Fruit fly (Drosophila melanogaster) whole organism, embryonic: ENCODE data around the gene Decay.

Experiments
- CG10267 ChIP-seq: fragments of 200-800 bp; sonication (Bioruptor generic); optimal IDR thresholded peaks from 2 replicates; lab custom pipeline; 2018; ENCODE audit warnings: missing biosample characterization, mild to moderate bottlenecking, missing genetic modification characterization, moderate library complexity
- CG10274 ChIP-seq: fragments of 200-800 bp; sonication (Bioruptor generic); optimal IDR thresholded peaks from 3 replicates; lab custom pipeline; 2017; ENCODE audit warnings: missing biosample characterization, mild to moderate bottlenecking, missing genetic modification characterization
- CG7928 ChIP-seq: fragments of 200-800 bp; sonication (Bioruptor generic); optimal IDR thresholded peaks from 2 replicates; lab custom pipeline; 2017; ENCODE audit warnings: missing biosample characterization, mild to moderate bottlenecking, missing genetic modification characterization
- CG7963 ChIP-seq: fragments of 200-800 bp; sonication (Bioruptor generic); IDR thresholded peaks from 3 replicates; pipeline ENCODE4 v1.3.6; 2022; ENCODE audit warnings: missing biosample characterization, missing genetic modification characterization; ENCODE audit not compliant: partially characterized antibody
- CG9876 ChIP-seq: fragments of 200-800 bp; sonication (Bioruptor generic); optimal IDR thresholded peaks from 2 replicates; lab custom pipeline; 2016; ENCODE audit warnings: missing biosample characterization, missing genetic modification characterization
- D19B ChIP-seq: fragments of 200-800 bp; sonication (Bioruptor generic); optimal IDR thresholded peaks from 2 replicates; lab custom pipeline; 2017; ENCODE audit warnings: missing biosample characterization, mild to moderate bottlenecking, missing genetic modification characterization
- Drgx ChIP-seq: fragments of 200-800 bp; sonication (Bioruptor generic); IDR thresholded peaks from 2 replicates; pipeline ENCODE4 v1.3.6; 2022; ENCODE audit warnings: missing biosample characterization, missing genetic modification characterization

DNA sequence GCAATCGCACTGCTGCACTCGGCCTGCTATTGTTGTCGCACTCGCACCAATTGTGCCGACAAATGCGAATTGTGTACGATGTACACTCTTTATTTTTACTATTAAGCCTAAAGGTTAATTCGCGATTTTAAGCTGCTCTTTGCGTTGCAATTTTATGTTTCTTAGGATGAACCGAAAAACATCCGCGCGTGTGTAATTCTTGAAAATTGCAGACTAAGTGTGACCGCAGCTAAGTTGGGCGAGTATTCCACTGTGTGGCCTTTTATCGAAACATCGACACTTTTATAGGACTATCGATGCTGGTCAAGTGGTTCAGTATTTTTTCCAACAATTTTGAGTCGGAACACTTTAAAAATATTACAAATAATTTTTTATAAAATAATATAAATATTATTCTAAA lies 47.3 kb downstream of the Decay start, which contains the start of gene Pak3:
- TF ChIP-seq CG9876 (GFP tag; lab: Kevin White, UChicago) (no peak), Drgx (GFP tag; lab: Robert Waterston, UW) (no peak), CG10267 (tag; lab: Kevin White, UChicago) (peak; percentile 56), CG7928 (peak; percentile 3), CG10274 (no peak), CG7963 (GFP tag; lab: Robert Waterston, UW) (peak; percentile 68; the same call in 2 of the 3 replicates), D19B (GFP tag; lab: Kevin White, UChicago) (no peak)
